Fruit fly (Drosophila melanogaster) whole organism, wandering third instar larva: ENCODE measurements around the gene rtet.

Source experiments
- Dfd ChIP-seq: fragments of >200 bp; optimal IDR thresholded peaks from 2 replicates; lab custom pipeline; 2017; ENCODE audit warnings: missing biosample characterization, missing genetic modification characterization
- Hr78 ChIP-seq: fragments of >200 bp; optimal IDR thresholded peaks from 2 replicates; lab custom pipeline; 2017; ENCODE audit warnings: missing biosample characterization, missing genetic modification characterization
- dsf ChIP-seq: sonication (Bioruptor generic); optimal IDR thresholded peaks from 2 replicates; lab custom pipeline; 2016; ENCODE audit warnings: missing biosample characterization, missing genetic modification characterization, borderline replicate concordance
- psq ChIP-seq: fragments of 200-800 bp; sonication (Bioruptor generic); optimal IDR thresholded peaks from 3 replicates; lab custom pipeline; 2017; ENCODE audit warnings: missing biosample characterization, mild to moderate bottlenecking, missing genetic modification characterization, moderate library complexity

- TF ChIP-seq psq (GFP tag; lab: Kevin White, UChicago) (no peak), Hr78 (GFP tag; lab: Kevin White, UChicago) (no peak), Dfd (GFP tag; lab: Kevin White, UChicago) (no peak), dsf (no peak)
Observed at dm6 chr3R:21124225-21124624, 16.0 kb downstream of the rtet start.
